Fruit fly (Drosophila melanogaster) whole organism, adult: ENCODE results near the gene CG8460.

Experiments
- CG11617 ChIP-seq: fragments of 200-800 bp; sonication (Bioruptor generic); optimal IDR thresholded peaks from 2 replicates; lab custom pipeline; 2017; ENCODE audit warnings: mild to moderate bottlenecking, missing biosample characterization, missing genetic modification reagents, missing genetic modification characterization
- CG33017 ChIP-seq: fragments of 200-800 bp; sonication (Bioruptor generic); optimal IDR thresholded peaks from 2 replicates; lab custom pipeline; 2018; ENCODE audit warnings: missing biosample characterization, mild to moderate bottlenecking, missing genetic modification characterization, moderate library complexity
- CG7045 ChIP-seq: fragments of 200-800 bp; sonication (Bioruptor generic); optimal IDR thresholded peaks from 2 replicates; lab custom pipeline; 2017; ENCODE audit warnings: missing biosample characterization, mild to moderate bottlenecking, missing genetic modification characterization
- CG7101 ChIP-seq: fragments of 200-800 bp; sonication (Bioruptor generic); optimal IDR thresholded peaks from 2 replicates; lab custom pipeline; 2018; ENCODE audit warnings: missing biosample characterization, mild to moderate bottlenecking, missing genetic modification characterization, moderate library complexity
- Crg-1 ChIP-seq: fragments of 200-800 bp; sonication (Bioruptor generic); optimal IDR thresholded peaks from 2 replicates; lab custom pipeline; 2016; ENCODE audit warnings: missing biosample characterization, missing genetic modification characterization
- Mnt ChIP-seq: fragments of 200-800 bp; sonication (Bioruptor generic); optimal IDR thresholded peaks from 2 replicates; lab custom pipeline; 2016; ENCODE audit warnings: missing biosample characterization, mild to moderate bottlenecking, missing genetic modification characterization
- bab1 ChIP-seq: fragments of 200-800 bp; sonication (Bioruptor generic); optimal IDR thresholded peaks from 3 replicates; lab custom pipeline; 2019; ENCODE audit warnings: missing biosample characterization, mild to moderate bottlenecking, missing genetic modification characterization, moderate library complexity
- kay ChIP-seq: fragments of 200-800 bp; sonication (Bioruptor generic); peaks from one replicate; lab custom pipeline; 2016; ENCODE audit warnings: missing biosample characterization, missing genetic modification characterization, borderline replicate concordance
- ovo ChIP-seq: fragments of 200-800 bp; sonication (Bioruptor generic); optimal IDR thresholded peaks from 2 replicates; lab custom pipeline; 2016; ENCODE audit warnings: missing biosample characterization, missing genetic modification characterization
- toe ChIP-seq: fragments of 200-800 bp; sonication (Bioruptor generic); optimal IDR thresholded peaks from 2 replicates; lab custom pipeline; 2016; ENCODE audit warnings: missing biosample characterization, missing genetic modification characterization

dm6 chr2L:8195722-8196323 lies 1.2 kb upstream of the CG8460 start:
- no peak for TF ChIP-seq CG33017
- TF ChIP-seq kay, result no peak
- TF ChIP-seq Crg-1, result no peak
- TF ChIP-seq CG11617, result no peak
- no peak for TF ChIP-seq bab1
- TF ChIP-seq Mnt, result no peak
- TF ChIP-seq toe, result no peak
- no peak for TF ChIP-seq CG7045
- TF ChIP-seq ovo (GFP tag; lab: Kevin White, UChicago), result no peak
- no peak for TF ChIP-seq CG7101 (tag; lab: Kevin White, UChicago)
